Fruit fly (Drosophila melanogaster) S2 (cell line): ENCODE data around the gene CG6654.

ENCODE experiments used
- CG8478 ChIP-seq: fragments of >200 bp; optimal IDR thresholded peaks from 2 replicates; lab custom pipeline; 2018
- CTCF ChIP-seq, 2 experiments: fragments of >200 bp; optimal IDR thresholded peaks; 2 replicates each; lab custom pipeline; 2018

dm6 chr3R:15206273-15206672, 7.2 kb downstream of the CG6654 start, which contains the start of gene Spn88Ea:
- TF ChIP-seq CTCF (optimal IDR thresholded peaks at IDR 0.05; lab: Kevin White, UChicago): no peak
- TF ChIP-seq CG8478 (lab: Kevin White, UChicago): no peak
